Fruit fly (Drosophila melanogaster) whole organism, embryonic: ENCODE measurements around the gene JMJD5.
A peak's percentile ranks its signal among the peaks of the same experiment; 100 is the strongest.

Experiments
- CG10209 ChIP-seq: fragments of 200-800 bp; sonication (Bioruptor generic); optimal IDR thresholded peaks from 3 replicates; lab custom pipeline; 2017; ENCODE audit warnings: missing biosample characterization, mild to moderate bottlenecking, missing genetic modification characterization, missing genetic modification reagents
- CG1024 ChIP-seq: fragments of 200-800 bp; sonication (Bioruptor generic); IDR thresholded peaks from 2 replicates; pipeline ENCODE4 v1.3.6; 2022; ENCODE audit warnings: missing biosample characterization, missing genetic modification characterization
- CG10431 ChIP-seq: fragments of 200-800 bp; sonication (Bioruptor generic); optimal IDR thresholded peaks from 3 replicates; lab custom pipeline; 2018; ENCODE audit warnings: missing biosample characterization, mild to moderate bottlenecking, missing genetic modification characterization
- CG10462 ChIP-seq: fragments of 200-800 bp; sonication (Bioruptor generic); optimal IDR thresholded peaks from 2 replicates; lab custom pipeline; 2016; ENCODE audit warnings: missing biosample characterization, missing genetic modification characterization
- CG10565 ChIP-seq: fragments of 200-800 bp; sonication (Bioruptor generic); optimal IDR thresholded peaks from 3 replicates; lab custom pipeline; 2016; ENCODE audit warnings: missing biosample characterization, mild to moderate bottlenecking, missing genetic modification characterization
- CG13894 ChIP-seq: fragments of 200-800 bp; sonication (Bioruptor generic); optimal IDR thresholded peaks from 3 replicates; lab custom pipeline; 2018; ENCODE audit warnings: missing biosample characterization, mild to moderate bottlenecking, missing genetic modification characterization, moderate library complexity
- CG1647 ChIP-seq: fragments of 200-800 bp; sonication (Bioruptor generic); optimal IDR thresholded peaks from 3 replicates; lab custom pipeline; 2016; ENCODE audit warnings: missing biosample characterization, missing genetic modification characterization
- CG16813 ChIP-seq: fragments of 200-800 bp; sonication (Bioruptor generic); IDR thresholded peaks from 3 replicates; pipeline ENCODE4 v1.3.6; 2022; ENCODE audit warnings: missing biosample characterization, missing genetic modification characterization; ENCODE audit not compliant: partially characterized antibody
- CG17568 ChIP-seq: fragments of 200-800 bp; sonication (Bioruptor generic); optimal IDR thresholded peaks from 2 replicates; lab custom pipeline; 2018; ENCODE audit warnings: missing biosample characterization, mild to moderate bottlenecking, missing genetic modification characterization, moderate library complexity
- CG17912 ChIP-seq: fragments of 200-800 bp; sonication (Bioruptor generic); optimal IDR thresholded peaks from 2 replicates; lab custom pipeline; 2018; ENCODE audit warnings: missing biosample characterization, mild to moderate bottlenecking, missing genetic modification characterization
- CG4730 ChIP-seq: fragments of 200-800 bp; sonication (Bioruptor generic); IDR thresholded peaks from 2 replicates; pipeline ENCODE4 v1.3.6; 2022; ENCODE audit warnings: missing biosample characterization, missing genetic modification characterization
- CG7786 ChIP-seq: fragments of 200-800 bp; sonication (Bioruptor generic); optimal IDR thresholded peaks from 2 replicates; lab custom pipeline; 2016; ENCODE audit warnings: missing biosample characterization, missing genetic modification characterization
- CG8281 ChIP-seq: fragments of 200-800 bp; sonication (Bioruptor generic); optimal IDR thresholded peaks from 2 replicates; lab custom pipeline; 2018; ENCODE audit warnings: missing biosample characterization, mild to moderate bottlenecking, missing genetic modification characterization, moderate library complexity
- CG9609 ChIP-seq: fragments of 200-800 bp; sonication (Bioruptor generic); optimal IDR thresholded peaks from 3 replicates; lab custom pipeline; 2016; ENCODE audit warnings: missing biosample characterization, missing genetic modification characterization
- CG9932 ChIP-seq: fragments of 200-800 bp; sonication (Bioruptor generic); IDR thresholded peaks from 2 replicates; pipeline ENCODE4 v1.3.6; 2022; ENCODE audit warnings: missing biosample characterization, missing genetic modification characterization
- Dbx ChIP-seq: fragments of 200-800 bp; sonication (Bioruptor generic); IDR thresholded peaks from 3 replicates; pipeline ENCODE4 v1.3.6; 2022; ENCODE audit warnings: missing biosample characterization, missing genetic modification characterization
- Hey ChIP-seq: fragments of 200-800 bp; sonication (Bioruptor generic); optimal IDR thresholded peaks from 3 replicates; lab custom pipeline; 2018; ENCODE audit warnings: missing biosample characterization, mild to moderate bottlenecking, missing genetic modification characterization
- Hsf ChIP-seq: fragments of 200-800 bp; sonication (Bioruptor generic); optimal IDR thresholded peaks from 3 replicates; lab custom pipeline; 2016; ENCODE audit warnings: missing biosample characterization, missing genetic modification characterization
- Lhr ChIP-seq: fragments of 200-800 bp; sonication (Bioruptor generic); optimal IDR thresholded peaks from 3 replicates; lab custom pipeline; 2017; ENCODE audit warnings: mild to moderate bottlenecking, missing biosample characterization, missing genetic modification reagents, missing genetic modification characterization
- MTF-1 ChIP-seq: fragments of 200-800 bp; sonication (Bioruptor generic); optimal IDR thresholded peaks from 2 replicates; lab custom pipeline; 2018; ENCODE audit warnings: missing biosample characterization, mild to moderate bottlenecking, missing genetic modification characterization, borderline replicate concordance
- Med ChIP-seq: fragments of 200-800 bp; sonication (Bioruptor generic); peaks from one replicate; lab custom pipeline; 2016; ENCODE audit warnings: missing biosample characterization, missing genetic modification characterization, mild to moderate bottlenecking, inconsistent platforms, moderate library complexity
- Meics ChIP-seq: fragments of 200-800 bp; sonication (Bioruptor generic); optimal IDR thresholded peaks from 2 replicates; lab custom pipeline; 2017; ENCODE audit warnings: missing biosample characterization, mild to moderate bottlenecking, missing genetic modification characterization
- Nf-YA ChIP-seq: fragments of 200-800 bp; sonication (Bioruptor generic); IDR thresholded peaks from 2 replicates; pipeline ENCODE4 v1.3.6; 2022; ENCODE audit warnings: missing biosample characterization, missing genetic modification characterization
- Sox102F ChIP-seq: fragments of 200-800 bp; sonication (Bioruptor generic); optimal IDR thresholded peaks from 2 replicates; lab custom pipeline; 2018; ENCODE audit warnings: missing biosample characterization, mild to moderate bottlenecking, missing genetic modification characterization, moderate library complexity
- Spps ChIP-seq: fragments of 200-800 bp; sonication (Bioruptor generic); optimal IDR thresholded peaks from 2 replicates; lab custom pipeline; 2018; ENCODE audit warnings: missing biosample characterization, mild to moderate bottlenecking, missing genetic modification characterization
- ash1 ChIP-seq: fragments of 200-800 bp; sonication (Bioruptor generic); optimal IDR thresholded peaks from 2 replicates; lab custom pipeline; 2018; ENCODE audit warnings: missing biosample characterization, mild to moderate bottlenecking, missing genetic modification characterization
- bab2 ChIP-seq: fragments of 200-800 bp; sonication (Bioruptor generic); optimal IDR thresholded peaks from 2 replicates; lab custom pipeline; 2016; ENCODE audit warnings: missing biosample characterization, missing genetic modification characterization
- bigmax ChIP-seq: fragments of 200-800 bp; sonication (Bioruptor generic); optimal IDR thresholded peaks from 2 replicates; lab custom pipeline; 2018; ENCODE audit warnings: missing biosample characterization, mild to moderate bottlenecking, missing genetic modification characterization
- disco-r ChIP-seq: fragments of 200-800 bp; sonication (Bioruptor generic); optimal IDR thresholded peaks from 2 replicates; lab custom pipeline; 2016; ENCODE audit warnings: missing biosample characterization, missing genetic modification characterization
- emc ChIP-seq: fragments of 200-800 bp; sonication (Bioruptor generic); optimal IDR thresholded peaks from 2 replicates; lab custom pipeline; 2016; ENCODE audit warnings: missing biosample characterization, missing genetic modification characterization
- ems ChIP-seq: fragments of 200-800 bp; sonication (Bioruptor generic); optimal IDR thresholded peaks from 3 replicates; lab custom pipeline; 2016; ENCODE audit warnings: missing biosample characterization, missing genetic modification characterization
- exex ChIP-seq: fragments of 200-800 bp; sonication (Bioruptor generic); optimal IDR thresholded peaks from 4 replicates; lab custom pipeline; 2018; ENCODE audit warnings: missing biosample characterization, mild to moderate bottlenecking, missing genetic modification characterization, moderate library complexity
- gcm2 ChIP-seq: fragments of 200-800 bp; sonication (Bioruptor generic); optimal IDR thresholded peaks from 2 replicates; lab custom pipeline; 2016; ENCODE audit warnings: missing biosample characterization, missing genetic modification characterization
- grau ChIP-seq: fragments of 200-800 bp; optimal IDR thresholded peaks from 3 replicates; lab custom pipeline; 2019; ENCODE audit warnings: missing biosample characterization, mild to moderate bottlenecking, missing genetic modification characterization, moderate library complexity
- gro ChIP-seq: fragments of 200-800 bp; sonication (Bioruptor generic); optimal IDR thresholded peaks from 2 replicates; lab custom pipeline; 2016; ENCODE audit warnings: missing biosample characterization, missing genetic modification characterization
- gsb ChIP-seq: fragments of 200-800 bp; sonication (Bioruptor generic); IDR thresholded peaks from 2 replicates; pipeline ENCODE4 v1.3.6; 2022; ENCODE audit warnings: missing biosample characterization, missing genetic modification characterization
- jing ChIP-seq: fragments of 200-800 bp; sonication (Bioruptor generic); optimal IDR thresholded peaks from 2 replicates; lab custom pipeline; 2018; ENCODE audit warnings: missing biosample characterization, mild to moderate bottlenecking, missing genetic modification characterization
- mld ChIP-seq: fragments of 200-800 bp; sonication (Bioruptor generic); IDR thresholded peaks from 3 replicates; pipeline ENCODE4 v1.3.6; 2022; ENCODE audit warnings: missing biosample characterization, missing genetic modification characterization; ENCODE audit not compliant: partially characterized antibody
- nerfin-1 ChIP-seq: fragments of 200-800 bp; sonication (Bioruptor generic); optimal IDR thresholded peaks from 3 replicates; lab custom pipeline; 2019; ENCODE audit warnings: missing biosample characterization, mild to moderate bottlenecking, missing genetic modification characterization, moderate library complexity
- pfk ChIP-seq: fragments of 200-800 bp; sonication (Bioruptor generic); optimal IDR thresholded peaks from 2 replicates; lab custom pipeline; 2018; ENCODE audit warnings: missing biosample characterization, mild to moderate bottlenecking, missing genetic modification characterization, moderate library complexity
- pzg ChIP-seq: fragments of 200-800 bp; sonication (Bioruptor generic); optimal IDR thresholded peaks from 3 replicates; lab custom pipeline; 2018; ENCODE audit warnings: missing biosample characterization, mild to moderate bottlenecking, missing genetic modification characterization, moderate library complexity
- repo ChIP-seq: fragments of 200-800 bp; sonication (Bioruptor generic); optimal IDR thresholded peaks from 2 replicates; lab custom pipeline; 2016; ENCODE audit warnings: missing biosample characterization, missing genetic modification characterization
- sima ChIP-seq: fragments of 200-800 bp; sonication (Bioruptor generic); optimal IDR thresholded peaks from 2 replicates; lab custom pipeline; 2016; ENCODE audit warnings: missing biosample characterization, missing genetic modification characterization
- slbo ChIP-seq: fragments of 200-800 bp; sonication (Bioruptor generic); IDR thresholded peaks from 2 replicates; pipeline ENCODE4 v1.3.6; 2022; ENCODE audit warnings: missing biosample characterization, missing genetic modification characterization
- sob ChIP-seq: fragments of 200-800 bp; sonication (Bioruptor generic); IDR thresholded peaks from 2 replicates; pipeline ENCODE4 v1.3.6; 2022; ENCODE audit warnings: missing biosample characterization, missing genetic modification characterization
- tgo ChIP-seq: fragments of 200-800 bp; sonication (Bioruptor generic); IDR thresholded peaks from 3 replicates; pipeline ENCODE4 v1.3.6; 2022; ENCODE audit warnings: missing biosample characterization, missing genetic modification characterization
- tin ChIP-seq: fragments of 200-800 bp; sonication (Bioruptor generic); optimal IDR thresholded peaks from 3 replicates; lab custom pipeline; 2016; ENCODE audit warnings: missing biosample characterization, missing genetic modification characterization
- tup ChIP-seq: fragments of 200-800 bp; sonication (Bioruptor generic); optimal IDR thresholded peaks from 2 replicates; lab custom pipeline; 2016; ENCODE audit warnings: missing biosample characterization, mild to moderate bottlenecking, missing genetic modification characterization, moderate library complexity
- usp ChIP-seq: fragments of >200 bp; optimal IDR thresholded peaks from 2 replicates; lab custom pipeline; 2017; ENCODE audit warnings: missing biosample characterization, missing genetic modification characterization

The JMJD5 gene

dm6 chr3L:796926-797802 is 44.0 kb downstream of the JMJD5 start:
- no peak for TF ChIP-seq pzg (GFP tag; lab: Kevin White, UChicago)
- peak; percentile 59 for TF ChIP-seq grau
- no peak for TF ChIP-seq Spps (tag; lab: Kevin White, UChicago)
- TF ChIP-seq Dbx (GFP tag; lab: Robert Waterston, UW): peak; percentile 81
- TF ChIP-seq Lhr (GFP tag; lab: Kevin White, UChicago): no peak
- no peak for TF ChIP-seq CG9932 (GFP tag; lab: Robert Waterston, UW)
- TF ChIP-seq bab2 (GFP tag; lab: Kevin White, UChicago): no peak
- TF ChIP-seq CG4730 (GFP tag; lab: Robert Waterston, UW): peak; percentile 63
- TF ChIP-seq Med (GFP tag; lab: Kevin White, UChicago): peak; percentile 59
- peak; percentile 3 for TF ChIP-seq CG10209
- TF ChIP-seq tup (GFP tag; lab: Kevin White, UChicago): no peak
- TF ChIP-seq Meics (GFP tag; lab: Kevin White, UChicago): peak; percentile 73
- no peak for TF ChIP-seq CG17568 (GFP tag; lab: Kevin White, UChicago)
- TF ChIP-seq CG1647 (GFP tag; lab: Kevin White, UChicago): no peak
- TF ChIP-seq Hey (tag; lab: Kevin White, UChicago): peak; percentile 91
- TF ChIP-seq repo: no peak
- no peak for TF ChIP-seq CG10565
- no peak for TF ChIP-seq emc (GFP tag; lab: Kevin White, UChicago)
- no peak for TF ChIP-seq jing
- TF ChIP-seq sima (GFP tag; lab: Kevin White, UChicago): no peak
- no peak for TF ChIP-seq CG10462 (GFP tag; lab: Kevin White, UChicago)
- TF ChIP-seq CG10431 (GFP tag; lab: Kevin White, UChicago): no peak
- TF ChIP-seq slbo (GFP tag; lab: Robert Waterston, UW): peak; percentile 52
- TF ChIP-seq gcm2 (GFP tag; lab: Kevin White, UChicago): no peak
- no peak; the same call in 1 of the 2 replicates for TF ChIP-seq CG1024
- TF ChIP-seq usp (GFP tag; lab: Kevin White, UChicago): no peak
- no peak for TF ChIP-seq CG16813 (GFP tag; lab: Robert Waterston, UW)
- no peak for TF ChIP-seq ash1
- no peak for TF ChIP-seq mld
- peak; percentile 26 for TF ChIP-seq CG8281
- TF ChIP-seq CG13894 (tag; lab: Kevin White, UChicago): peak; percentile 56
- TF ChIP-seq Hsf (GFP tag; lab: Kevin White, UChicago): no peak
- no peak for TF ChIP-seq CG9609 (GFP tag; lab: Kevin White, UChicago)
- no peak for TF ChIP-seq CG17912
- TF ChIP-seq pfk: no peak
- TF ChIP-seq Nf-YA (GFP tag; lab: Robert Waterston, UW): peak; percentile 41; the same call in 1 of the 2 replicates
- no peak for TF ChIP-seq exex (tag; lab: Kevin White, UChicago)
- no peak for TF ChIP-seq ems (GFP tag; lab: Kevin White, UChicago)
- no peak for TF ChIP-seq bigmax (GFP tag; lab: Kevin White, UChicago)
- TF ChIP-seq CG7786 (GFP tag; lab: Kevin White, UChicago): no peak
- peak; percentile 11 for TF ChIP-seq nerfin-1 (tag; lab: Kevin White, UChicago)
- TF ChIP-seq gsb: no peak
- TF ChIP-seq MTF-1 (GFP tag; lab: Kevin White, UChicago): no peak
- peak; percentile 71; the same call in 2 of the 3 replicates for TF ChIP-seq tgo (GFP tag; lab: Robert Waterston, UW)
- peak; percentile 78 for TF ChIP-seq sob (GFP tag; lab: Robert Waterston, UW)
- no peak for TF ChIP-seq gro
- peak; percentile 61 for TF ChIP-seq Sox102F (GFP tag; lab: Kevin White, UChicago)
- peak; percentile 51 for TF ChIP-seq tin (GFP tag; lab: Kevin White, UChicago)
- no peak for TF ChIP-seq disco-r (GFP tag; lab: Kevin White, UChicago)
